Worm (Caenorhabditis elegans): ENCODE data around the gene lin-45.

Gene lin-45

DNA sequence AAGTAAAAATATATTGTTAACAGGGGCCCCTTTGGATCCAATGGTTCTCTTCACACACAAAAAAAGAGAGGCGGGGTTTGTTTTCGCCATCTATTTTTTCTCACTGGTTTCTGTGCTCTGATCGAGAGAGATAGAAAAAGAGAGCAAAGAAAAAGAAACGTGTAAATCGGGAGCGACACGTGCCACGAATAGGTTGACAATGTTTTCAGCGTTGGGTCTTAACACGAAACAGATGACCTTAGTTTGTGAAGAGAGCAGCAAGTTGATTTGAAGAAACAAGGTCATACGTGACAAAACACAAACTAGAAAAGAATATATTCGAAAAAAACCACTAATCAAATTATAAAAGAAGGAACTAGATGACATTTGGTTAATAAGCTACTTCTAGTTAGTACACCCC is at the start of gene lin-45:
TSS of gene lin-45 (minus strand) at position 82 of the 400 bp plus-strand sequence.
- TF ChIP-seq unc-62 (GFP tag; optimal IDR thresholded peaks at IDR 0.05): no peak

ce11 chrIV:6795529-6795928 is 47.2 kb upstream of the lin-45 start, which contains the start of the genes C17H12.3 and C17H12.12:
C17H12.3 (minus strand) TSS chrIV:6795629.
C17H12.12 (plus strand) TSS chrIV:6795924.
- TF ChIP-seq unc-62 (GFP tag; optimal IDR thresholded peaks at IDR 0.05): no peak

- no peak for TF ChIP-seq unc-62 (GFP tag; optimal IDR thresholded peaks at IDR 0.05)
Observed at ce11 chrIV:6793310-6793966, 45.1 kb upstream of the lin-45 start.

DNA sequence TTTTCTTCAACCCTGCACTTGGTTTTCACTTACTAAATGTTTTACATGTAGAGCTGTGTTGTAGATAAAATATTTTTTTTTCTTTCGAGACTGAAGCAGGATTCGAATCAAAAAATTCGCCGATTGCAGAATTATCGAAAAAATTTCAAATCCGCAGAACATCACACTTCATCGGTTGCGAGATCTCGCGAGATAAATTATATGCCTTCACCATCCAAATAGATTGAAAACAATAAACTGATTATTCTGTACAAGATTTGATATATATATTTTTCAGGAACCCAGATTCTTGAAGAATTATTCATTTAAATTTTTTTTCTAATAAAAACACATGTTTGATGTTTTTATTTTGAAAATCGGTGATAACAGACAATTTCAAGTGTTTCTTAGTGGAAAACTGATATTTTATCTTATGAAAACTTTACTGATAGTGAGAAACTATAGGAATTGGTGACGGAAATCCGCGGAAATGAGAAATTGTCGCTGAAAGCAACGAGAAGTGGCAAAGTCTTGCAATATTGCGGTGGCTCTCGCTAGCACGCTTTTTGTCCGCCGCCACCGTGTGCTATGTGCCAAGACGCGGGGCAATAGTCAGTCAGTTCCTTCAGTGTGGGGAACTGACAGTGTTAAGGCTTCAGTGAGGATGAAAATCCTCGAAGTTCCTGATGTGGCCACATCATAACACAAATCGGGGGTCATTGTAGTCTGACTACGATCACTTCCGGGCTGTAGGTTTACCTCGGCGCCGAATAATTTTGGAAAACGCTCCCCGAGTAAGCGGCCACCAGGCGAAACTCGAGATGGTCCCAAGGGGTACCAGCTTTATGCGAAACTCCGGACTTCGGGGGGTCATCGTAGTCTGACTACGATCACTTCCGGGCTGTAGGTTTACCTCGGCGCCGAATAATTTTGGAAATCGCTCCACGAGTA is 44.3 kb upstream of the lin-45 start:
- TF ChIP-seq unc-62 (GFP tag; optimal IDR thresholded peaks at IDR 0.05): no peak

DNA sequence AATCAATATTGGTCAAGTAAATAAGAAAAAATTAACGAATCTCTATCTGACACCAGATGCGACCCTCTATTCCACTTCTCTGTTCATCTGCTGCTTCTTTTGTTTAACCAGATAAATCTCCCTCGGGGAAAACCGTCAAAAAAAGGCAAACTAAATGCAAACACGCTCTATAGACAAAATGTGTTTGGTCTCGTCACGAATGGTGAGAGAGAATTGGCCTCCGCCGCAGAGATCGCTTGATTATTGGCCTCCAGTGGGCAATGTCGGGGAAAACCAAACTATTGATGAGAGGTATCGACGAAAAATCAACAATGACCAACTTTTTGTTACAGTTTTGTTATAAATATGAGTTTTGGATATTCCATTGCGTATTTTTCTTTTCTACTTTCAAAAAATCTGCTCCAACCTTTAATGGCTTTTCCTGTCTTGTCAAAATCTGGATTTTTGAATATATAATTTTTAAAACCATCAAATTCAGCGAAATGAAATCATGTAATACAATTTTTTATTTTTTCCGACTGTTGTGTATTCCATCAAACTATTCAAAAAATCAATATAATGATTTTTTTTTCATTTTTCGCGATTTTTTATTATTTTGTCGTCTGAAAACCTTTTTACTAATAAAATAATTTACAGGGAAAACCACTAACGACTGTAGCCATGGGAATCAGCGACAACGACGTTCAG is 42.2 kb upstream of the lin-45 start, which contains the start of the genes C17H12.2 and vha-8:
TSS of gene C17H12.2 (minus strand) at position 51 of the 687 bp plus-strand sequence.
TSS of gene vha-8 (plus strand) at position 637 of the 687 bp plus-strand sequence.
- TF ChIP-seq unc-62 (GFP tag; optimal IDR thresholded peaks at IDR 0.05): peak; percentile 34

DNA sequence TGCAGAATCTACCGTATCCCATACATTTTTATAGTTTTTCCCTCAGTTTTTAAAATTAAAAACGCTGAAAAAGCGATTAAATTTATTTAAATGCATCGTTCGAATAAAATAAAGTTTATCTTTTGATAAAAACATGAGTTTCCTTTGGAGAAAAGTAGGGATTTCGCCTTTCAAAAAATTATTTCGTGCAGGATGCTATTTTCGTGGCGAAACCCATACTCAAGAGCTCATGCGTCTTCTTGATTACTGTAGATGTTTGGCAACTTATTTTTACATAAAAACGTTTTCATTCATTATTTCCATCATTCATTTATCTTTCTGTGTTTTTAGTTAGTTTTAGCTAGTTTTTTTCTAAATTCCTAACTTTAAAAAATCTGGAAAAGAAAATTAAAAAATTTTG is 41.6 kb upstream of the lin-45 start:
- TF ChIP-seq unc-62 (GFP tag; optimal IDR thresholded peaks at IDR 0.05): no peak

ce11 chrIV:6785873-6786272 is 37.5 kb upstream of the lin-45 start:
- no peak for TF ChIP-seq unc-62 (GFP tag; optimal IDR thresholded peaks at IDR 0.05)

DNA sequence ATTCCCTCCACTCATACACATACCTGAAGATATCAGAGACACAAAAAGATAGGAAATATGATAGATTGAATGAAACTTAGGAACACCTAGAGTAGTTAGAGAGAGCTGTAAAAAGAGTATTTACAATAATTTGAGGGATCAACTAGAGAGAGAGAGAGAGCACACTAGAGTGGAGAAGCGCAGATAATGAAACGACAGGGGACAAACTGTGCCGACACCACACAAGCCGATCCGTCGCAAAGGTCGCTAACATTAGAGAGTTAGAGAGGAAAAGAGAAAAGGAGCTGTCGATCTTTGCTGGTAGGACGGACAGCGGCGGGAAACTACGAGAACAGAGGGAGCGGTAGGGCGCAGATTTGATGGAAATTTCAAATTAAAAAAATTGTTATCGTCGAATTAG is 36.8 kb upstream of the lin-45 start, which contains the start of gene dyci-1:
TSS of gene dyci-1 (minus strand) at position 122 of the 400 bp plus-strand sequence.
- no peak for TF ChIP-seq unc-62 (GFP tag; optimal IDR thresholded peaks at IDR 0.05)

- TF ChIP-seq unc-62 (GFP tag; optimal IDR thresholded peaks at IDR 0.05): no peak
Observed at ce11 chrIV:6777156-6777555, 28.8 kb upstream of the lin-45 start.

- no peak for TF ChIP-seq unc-62 (GFP tag; optimal IDR thresholded peaks at IDR 0.05)
Observed at ce11 chrIV:6771556-6771955, 23.2 kb upstream of the lin-45 start.

- TF ChIP-seq unc-62 (GFP tag; optimal IDR thresholded peaks at IDR 0.05): no peak
Observed at ce11 chrIV:6770407-6770883, 22.1 kb upstream of the lin-45 start, which contains the start of gene anat-1. anat-1 (plus strand) TSS chrIV:6770833.

DNA sequence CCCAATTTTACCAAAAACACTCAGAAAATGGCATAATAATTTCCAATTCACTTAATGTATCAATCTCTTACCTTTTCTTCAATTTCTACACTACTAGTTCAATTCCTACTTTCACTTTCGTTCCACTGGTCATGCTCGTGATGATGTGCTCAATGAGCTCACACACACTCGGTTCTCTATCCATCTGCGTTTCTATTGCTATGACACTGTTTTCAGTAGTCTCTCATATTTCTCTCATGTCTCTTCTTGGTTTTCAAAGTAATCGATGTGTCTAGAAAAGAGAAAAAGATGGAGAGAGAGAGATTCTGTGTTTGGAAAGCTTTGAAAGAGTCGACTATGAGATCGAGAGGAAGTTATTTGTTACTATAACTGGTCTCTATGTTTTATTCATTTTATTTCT is 18.9 kb upstream of the lin-45 start:
- no peak for TF ChIP-seq unc-62 (GFP tag; optimal IDR thresholded peaks at IDR 0.05)

DNA sequence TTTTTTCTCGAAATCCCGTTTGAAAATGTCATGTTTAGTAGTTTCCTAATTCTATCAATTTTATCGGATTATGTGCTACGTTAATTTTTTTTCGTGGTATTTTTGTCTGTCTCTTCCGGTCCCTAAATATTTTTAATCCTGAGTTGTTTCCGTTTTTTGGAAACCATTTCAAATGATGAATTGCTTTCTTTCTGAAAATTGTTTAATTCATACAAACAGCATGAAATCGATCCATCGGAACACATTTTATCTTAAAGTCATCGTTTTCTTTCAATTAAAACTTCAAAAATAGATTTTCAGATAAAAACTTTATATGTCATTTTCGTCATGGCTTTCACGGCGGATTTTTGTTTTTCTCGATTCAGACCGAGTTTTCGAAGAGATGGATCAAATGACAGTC is 14.0 kb upstream of the lin-45 start, which contains the start of gene spd-3:
TSS of gene spd-3 (plus strand) at position 301 of the 400 bp plus-strand sequence.
- no peak for TF ChIP-seq unc-62 (GFP tag; optimal IDR thresholded peaks at IDR 0.05)

- TF ChIP-seq unc-62 (GFP tag; optimal IDR thresholded peaks at IDR 0.05): no peak
Observed at ce11 chrIV:6757614-6758013, 9.2 kb upstream of the lin-45 start.

- no peak for TF ChIP-seq unc-62 (GFP tag; optimal IDR thresholded peaks at IDR 0.05)
Observed at ce11 chrIV:6757011-6757410, 8.6 kb upstream of the lin-45 start, which contains the start of gene usp-4. usp-4 (plus strand) TSS chrIV:6757311.
